Fruit fly (Drosophila melanogaster): ENCODE measurements around the gene CG42637.

CG42637 gene

dm6 chr3L:19793438-19793998 is at the start of gene CG42637, which contains the start of the genes Gyc76C and SREBP (continued):
- TF ChIP-seq CG6654 (GFP tag; optimal IDR thresholded peaks at IDR 0.05) (no peak), jigr1 (GFP tag; IDR thresholded peaks at IDR 0.05) (no peak), knrl (GFP tag; IDR thresholded peaks at IDR 0.05; ENCODE audit: partially characterized antibody) (peak; percentile 56; the same call in 2 of the 3 replicates), D (optimal IDR thresholded peaks at IDR 0.05) (no peak), D (GFP tag; optimal IDR thresholded peaks at IDR 0.05) (no peak), CG5245 (GFP tag; optimal IDR thresholded peaks at IDR 0.05) (no peak), CG14441 (GFP tag; IDR thresholded peaks at IDR 0.05) (no peak), Six4 (GFP tag; optimal IDR thresholded peaks at IDR 0.05) (no peak), CG33213 (GFP tag; optimal IDR thresholded peaks at IDR 0.05) (peak; percentile 82), CG13424 (tag; optimal IDR thresholded peaks at IDR 0.05) (no peak), GATAe (GFP tag; conservative IDR thresholded peaks at IDR 0.05) (no peak), Neu2 (GFP tag; optimal IDR thresholded peaks at IDR 0.05; ENCODE audit: borderline replicate concordance) (no peak), CG14667 (GFP tag; IDR thresholded peaks at IDR 0.05) (no peak), CG1792 (GFP tag; optimal IDR thresholded peaks at IDR 0.05) (no peak), Antp (GFP tag; optimal IDR thresholded peaks at IDR 0.05) (no peak), dati (GFP tag; IDR thresholded peaks at IDR 0.05) (no peak), CG10267 (tag; optimal IDR thresholded peaks at IDR 0.05) (peak; percentile 66), pum (GFP tag; optimal IDR thresholded peaks at IDR 0.05) (no peak), CG2116 (GFP tag; optimal IDR thresholded peaks at IDR 0.05) (peak; percentile 69), CG13894 (tag; optimal IDR thresholded peaks at IDR 0.05) (peak; percentile 64), gsb-n (tag; optimal IDR thresholded peaks at IDR 0.05) (peak; percentile 35), grau (tag; optimal IDR thresholded peaks at IDR 0.05) (peak; percentile 32), Bgb (GFP tag; IDR thresholded peaks at IDR 0.05; ENCODE audit: partially characterized antibody) (peak; percentile 57), Scr (GFP tag; IDR thresholded peaks at IDR 0.05; ENCODE audit: partially characterized antibody) (peak; percentile 15; the same call in 1 of the 2 replicates), CG7839 (tag; optimal IDR thresholded peaks at IDR 0.05) (no peak), zen (tag; optimal IDR thresholded peaks at IDR 0.05) (peak; percentile 67), CG2889 (GFP tag; IDR thresholded peaks at IDR 0.05) (no peak), Oaz (GFP tag; IDR thresholded peaks at IDR 0.05) (no peak), ems (GFP tag; optimal IDR thresholded peaks at IDR 0.05) (no peak), CG17568 (GFP tag; optimal IDR thresholded peaks at IDR 0.05) (no peak), Aef1 (GFP tag; IDR thresholded peaks at IDR 0.05) (no peak), CG5953 (GFP tag; IDR thresholded peaks at IDR 0.05) (no peak), seq (GFP tag; IDR thresholded peaks at IDR 0.05) (no peak; the same call in 1 of the 2 replicates), gt (GFP tag; IDR thresholded peaks at IDR 0.05) (no peak), Med (GFP tag) (peak; percentile 91), unc-4 (GFP tag; IDR thresholded peaks at IDR 0.05; ENCODE audit: partially characterized antibody) (peak; percentile 47), p53 (GFP tag; optimal IDR thresholded peaks at IDR 0.05) (peak; percentile 2), CG10366 (GFP tag; IDR thresholded peaks at IDR 0.05) (peak; percentile 9; the same call in 1 of the 2 replicates), bigmax (GFP tag; optimal IDR thresholded peaks at IDR 0.05) (peak; percentile 11), inv (GFP tag; IDR thresholded peaks at IDR 0.05; ENCODE audit: partially characterized antibody) (peak; percentile 40; the same call in 1 of the 2 replicates), toy (GFP tag; IDR thresholded peaks at IDR 0.05) (no peak), CG14710 (tag; optimal IDR thresholded peaks at IDR 0.05) (peak; percentile 72), prd (optimal IDR thresholded peaks at IDR 0.05) (no peak), prd (GFP tag; IDR thresholded peaks at IDR 0.05) (no peak), zfh1 (GFP tag; IDR thresholded peaks at IDR 0.05) (0 out of 3 replicates have a peak, but pooled peaks have one; percentile 36), CG11695 (GFP tag; IDR thresholded peaks at IDR 0.05) (no peak), ken (GFP tag; IDR thresholded peaks at IDR 0.05) (no peak), Hey (tag; optimal IDR thresholded peaks at IDR 0.05) (no peak), CG16779 (GFP tag; IDR thresholded peaks at IDR 0.05) (no peak), CG30403 (GFP tag; optimal IDR thresholded peaks at IDR 0.05) (no peak), CG12104 (GFP tag; optimal IDR thresholded peaks at IDR 0.05) (peak; percentile 10)
